Worm (Caenorhabditis elegans): ENCODE measurements around the gene W03C9.2.
A peak's percentile ranks its signal among the peaks of the same experiment; 100 is the strongest.

Gene W03C9.2

ce11 chrII:11974048-11974995 lies 12.2 kb downstream of the W03C9.2 start:
- TF ChIP-seq F13C5.2 (tag; optimal IDR thresholded peaks at IDR 0.05) = no peak
- TF ChIP-seq hmbx-1 (tag; optimal IDR thresholded peaks at IDR 0.05) = peak; percentile 44
- no peak for TF ChIP-seq tbx-37 (GFP tag; conservative IDR thresholded peaks at IDR 0.05)
- TF ChIP-seq ets-7 (tag; optimal IDR thresholded peaks at IDR 0.05) = no peak
- peak; percentile 56 for TF ChIP-seq B0310.2 (tag; optimal IDR thresholded peaks at IDR 0.05)
- TF ChIP-seq hmg-4 (GFP tag; optimal IDR thresholded peaks at IDR 0.05) = peak; percentile 23
- 0 out of 2 replicates have a peak, but pooled peaks have one; percentile 21 for TF ChIP-seq pes-1 (GFP tag; IDR thresholded peaks at IDR 0.05)
- no peak for TF ChIP-seq ceh-36 (tag; optimal IDR thresholded peaks at IDR 0.05)
- no peak for TF ChIP-seq tra-4 (tag; optimal IDR thresholded peaks at IDR 0.05)
- TF ChIP-seq hnd-1 (tag; optimal IDR thresholded peaks at IDR 0.05) = no peak
- no peak for TF ChIP-seq flt-1 (GFP tag; IDR thresholded peaks at IDR 0.05)
- TF ChIP-seq scrt-1 (GFP tag; IDR thresholded peaks at IDR 0.05) = no peak
- TF ChIP-seq ceh-13 (GFP tag; optimal IDR thresholded peaks at IDR 0.05) = no peak
- no peak for TF ChIP-seq tbx-11 (GFP tag; IDR thresholded peaks at IDR 0.05)
- TF ChIP-seq aly-1 (tag; optimal IDR thresholded peaks at IDR 0.05) = no peak
- TF ChIP-seq sea-1 (GFP tag; conservative IDR thresholded peaks at IDR 0.05) = 0 out of 2 replicates have a peak, but pooled peaks have one; percentile 40
- peak; percentile 85 for TF ChIP-seq ama-1 (optimal IDR thresholded peaks at IDR 0.05)

- TF ChIP-seq pes-1 (GFP tag; IDR thresholded peaks at IDR 0.05) (no peak), flt-1 (GFP tag; IDR thresholded peaks at IDR 0.05) (no peak), sea-1 (GFP tag; conservative IDR thresholded peaks at IDR 0.05) (no peak)
Observed at ce11 chrII:11976727-11977259, 14.6 kb downstream of the W03C9.2 start.

- no peak for TF ChIP-seq aly-1 (tag; optimal IDR thresholded peaks at IDR 0.05)
- no peak for TF ChIP-seq ceh-36 (tag; optimal IDR thresholded peaks at IDR 0.05)
- TF ChIP-seq scrt-1 (GFP tag; IDR thresholded peaks at IDR 0.05) = peak; percentile 57; the same call in 1 of the 2 replicates
- no peak for TF ChIP-seq hmbx-1 (tag; optimal IDR thresholded peaks at IDR 0.05)
- no peak for TF ChIP-seq B0310.2 (tag; optimal IDR thresholded peaks at IDR 0.05)
- TF ChIP-seq ets-7 (tag; optimal IDR thresholded peaks at IDR 0.05) = no peak
- TF ChIP-seq pes-1 (GFP tag; IDR thresholded peaks at IDR 0.05) = no peak
- no peak for TF ChIP-seq ceh-13 (GFP tag; optimal IDR thresholded peaks at IDR 0.05)
- TF ChIP-seq sea-1 (GFP tag; conservative IDR thresholded peaks at IDR 0.05) = no peak
- TF ChIP-seq hnd-1 (tag; optimal IDR thresholded peaks at IDR 0.05) = no peak
- no peak for TF ChIP-seq F13C5.2 (tag; optimal IDR thresholded peaks at IDR 0.05)
- TF ChIP-seq hmg-4 (GFP tag; optimal IDR thresholded peaks at IDR 0.05) = peak; percentile 34
- TF ChIP-seq flt-1 (GFP tag; IDR thresholded peaks at IDR 0.05) = peak; percentile 32; the same call in 1 of the 2 replicates
- TF ChIP-seq tbx-37 (GFP tag; conservative IDR thresholded peaks at IDR 0.05) = no peak
- no peak for TF ChIP-seq tbx-11 (GFP tag; IDR thresholded peaks at IDR 0.05)
- no peak for TF ChIP-seq tra-4 (tag; optimal IDR thresholded peaks at IDR 0.05)
- peak; percentile 78 for TF ChIP-seq ama-1 (optimal IDR thresholded peaks at IDR 0.05)
Observed at ce11 chrII:11977363-11977762, 15.2 kb downstream of the W03C9.2 start, which contains the start of gene Y17G7B.21. Y17G7B.21 (minus strand) TSS chrII:11977661.

- TF ChIP-seq ets-7 (tag; optimal IDR thresholded peaks at IDR 0.05) (no peak), sea-1 (GFP tag; conservative IDR thresholded peaks at IDR 0.05) (no peak), tbx-37 (GFP tag; conservative IDR thresholded peaks at IDR 0.05) (no peak), tbx-11 (GFP tag; IDR thresholded peaks at IDR 0.05) (no peak), aly-1 (tag; optimal IDR thresholded peaks at IDR 0.05) (no peak)
Observed at ce11 chrII:11978478-11978877, 16.3 kb downstream of the W03C9.2 start.

- TF ChIP-seq tbx-11 (GFP tag; IDR thresholded peaks at IDR 0.05) (no peak), ceh-36 (tag; optimal IDR thresholded peaks at IDR 0.05) (no peak), ama-1 (optimal IDR thresholded peaks at IDR 0.05) (no peak)
Observed at ce11 chrII:11978920-11979319, 16.8 kb downstream of the W03C9.2 start.

ce11 chrII:11979449-11980095 lies 17.4 kb downstream of the W03C9.2 start, which contains the start of the genes ash-2 and Y17G7B.20:
ash-2 (plus strand) TSS chrII:11979838.
Y17G7B.20 (minus strand) TSS chrII:11979844.
- TF ChIP-seq F13C5.2 (tag; optimal IDR thresholded peaks at IDR 0.05) = peak; percentile 74
- peak; percentile 72 for TF ChIP-seq ama-1 (optimal IDR thresholded peaks at IDR 0.05)
- TF ChIP-seq hmg-4 (GFP tag; optimal IDR thresholded peaks at IDR 0.05) = peak; percentile 58
- TF ChIP-seq hmbx-1 (tag; optimal IDR thresholded peaks at IDR 0.05) = no peak

- TF ChIP-seq scrt-1 (GFP tag; IDR thresholded peaks at IDR 0.05) (no peak), pes-1 (GFP tag; IDR thresholded peaks at IDR 0.05) (0 out of 2 replicates have a peak, but pooled peaks have one; percentile 41), flt-1 (GFP tag; IDR thresholded peaks at IDR 0.05) (no peak), hnd-1 (tag; optimal IDR thresholded peaks at IDR 0.05) (no peak), tbx-37 (GFP tag; conservative IDR thresholded peaks at IDR 0.05) (0 out of 2 replicates have a peak, but pooled peaks have one; percentile 35), hmbx-1 (tag; optimal IDR thresholded peaks at IDR 0.05) (no peak), sea-1 (GFP tag; conservative IDR thresholded peaks at IDR 0.05) (no peak), tbx-11 (GFP tag; IDR thresholded peaks at IDR 0.05) (no peak), F13C5.2 (tag; optimal IDR thresholded peaks at IDR 0.05) (peak; percentile 62)
Observed at ce11 chrII:11980110-11980509, 17.9 kb downstream of the W03C9.2 start.

All from whole organism, early embryonic.